Worm (Caenorhabditis elegans) whole organism, late embryonic: ENCODE data around the gene fbxa-153.
"Not testable (repeated sequence)": the region's sequence is repeated elsewhere in the genome, so short reads cannot be mapped to it uniquely, and the experiment has no call there.

Experiments
- C38D4.7 ChIP-seq: fragments of 200-800 bp; sonication (Bioruptor generic); optimal IDR thresholded peaks from 2 replicates; lab custom pipeline; 2018; ENCODE audit warnings: mild to moderate bottlenecking, missing genetic modification characterization, moderate library complexity, missing compliant biosample characterization
- F13H6.1 ChIP-seq: sonication (generic microtip); optimal IDR thresholded peaks from 2 replicates; lab custom pipeline; 2016; ENCODE audit warnings: missing genetic modification characterization, missing compliant biosample characterization
- K02D7.2 ChIP-seq: sonication (generic microtip); optimal IDR thresholded peaks from 2 replicates; lab custom pipeline; 2017; ENCODE audit warnings: mild to moderate bottlenecking, missing genetic modification characterization, missing compliant biosample characterization
- T23F11.4 ChIP-seq: fragments of 200-800 bp; sonication (Bioruptor generic); optimal IDR thresholded peaks from 2 replicates; lab custom pipeline; 2018; ENCODE audit warnings: mild to moderate bottlenecking, missing genetic modification characterization, missing compliant biosample characterization
- Y22D7AL.16 ChIP-seq: sonication (generic microtip); optimal IDR thresholded peaks from 2 replicates; lab custom pipeline; 2016; ENCODE audit warnings: missing genetic modification characterization, missing compliant biosample characterization
- ahr-1 ChIP-seq: sonication (generic microtip); optimal IDR thresholded peaks from 2 replicates; lab custom pipeline; 2016; ENCODE audit warnings: missing genetic modification characterization, missing compliant biosample characterization
- ama-1 ChIP-seq: fragments of 150-350 bp; optimal IDR thresholded peaks from 2 replicates; lab custom pipeline; 2014
- ceh-14 ChIP-seq: sonication (generic microtip); optimal IDR thresholded peaks from 2 replicates; lab custom pipeline; 2016; ENCODE audit warnings: missing genotype, missing genetic modification characterization, missing compliant biosample characterization
- ceh-18 ChIP-seq: sonication (generic microtip); optimal IDR thresholded peaks from 2 replicates; lab custom pipeline; 2016; ENCODE audit warnings: missing genetic modification characterization, missing compliant biosample characterization
- ceh-2 ChIP-seq: sonication (generic microtip); optimal IDR thresholded peaks from 2 replicates; lab custom pipeline; 2016; ENCODE audit warnings: missing genotype, missing genetic modification characterization, missing compliant biosample characterization
- ceh-24 ChIP-seq: sonication (generic microtip); optimal IDR thresholded peaks from 2 replicates; lab custom pipeline; 2016; ENCODE audit warnings: mild to moderate bottlenecking, missing genetic modification characterization, missing compliant biosample characterization
- ceh-34 ChIP-seq: sonication (generic microtip); optimal IDR thresholded peaks from 2 replicates; lab custom pipeline; 2016; ENCODE audit warnings: mild to moderate bottlenecking, missing genetic modification characterization, missing compliant biosample characterization
- ceh-6 ChIP-seq: fragments of 200-800 bp; sonication (Bioruptor generic); optimal IDR thresholded peaks from 2 replicates; lab custom pipeline; 2018; ENCODE audit warnings: mild to moderate bottlenecking, missing genetic modification characterization, missing compliant biosample characterization
- ceh-9 ChIP-seq: sonication (generic microtip); optimal IDR thresholded peaks from 2 replicates; lab custom pipeline; 2016; ENCODE audit warnings: mild to moderate bottlenecking, missing genetic modification characterization, inconsistent platforms, missing compliant biosample characterization
- che-1 ChIP-seq: sonication (generic microtip); optimal IDR thresholded peaks from 2 replicates; lab custom pipeline; 2016; ENCODE audit warnings: mild to moderate bottlenecking, missing genetic modification characterization, missing compliant biosample characterization
- elt-4 ChIP-seq: sonication (generic microtip); optimal IDR thresholded peaks from 2 replicates; lab custom pipeline; 2016; ENCODE audit warnings: missing genetic modification characterization, missing compliant biosample characterization
- ets-4 ChIP-seq: sonication (generic microtip); optimal IDR thresholded peaks from 2 replicates; lab custom pipeline; 2016; ENCODE audit warnings: missing genetic modification characterization, missing compliant biosample characterization
- fkh-10 ChIP-seq: fragments of 150-350 bp; optimal IDR thresholded peaks from 2 replicates; lab custom pipeline; 2014; ENCODE audit warnings: missing biosample characterization, missing genetic modification reagents, missing genetic modification characterization
- gmeb-2 ChIP-seq: sonication (generic microtip); optimal IDR thresholded peaks from 2 replicates; lab custom pipeline; 2016; ENCODE audit warnings: missing genetic modification characterization, inconsistent platforms, missing compliant biosample characterization
- lin-11 ChIP-seq: fragments of 200-800 bp; sonication (Bioruptor generic); optimal IDR thresholded peaks from 2 replicates; lab custom pipeline; 2018; ENCODE audit warnings: mild to moderate bottlenecking, missing genetic modification characterization, missing compliant biosample characterization
- nfya-1 ChIP-seq: sonication (generic microtip); optimal IDR thresholded peaks from 2 replicates; lab custom pipeline; 2017; ENCODE audit warnings: missing genetic modification characterization, mild to moderate bottlenecking, missing compliant biosample characterization, antibody characterized with exemption, moderate library complexity
- npax-4 ChIP-seq: sonication (generic microtip); optimal IDR thresholded peaks from 2 replicates; lab custom pipeline; 2016; ENCODE audit warnings: missing genetic modification characterization, missing compliant biosample characterization
- odd-2 ChIP-seq: sonication (generic microtip); optimal IDR thresholded peaks from 2 replicates; lab custom pipeline; 2017; ENCODE audit warnings: antibody characterized with exemption, mild to moderate bottlenecking, missing genetic modification characterization, missing compliant biosample characterization
- pha-2 ChIP-seq: sonication (generic microtip); optimal IDR thresholded peaks from 2 replicates; lab custom pipeline; 2017; ENCODE audit warnings: mild to moderate bottlenecking, missing genetic modification characterization, missing compliant biosample characterization
- pha-4 ChIP-seq: fragments of 150-350 bp; optimal IDR thresholded peaks from 2 replicates; lab custom pipeline; 2018; ENCODE audit warnings: missing biosample characterization, missing genetic modification reagents, missing genetic modification characterization
- pqm-1 ChIP-seq: sonication (generic microtip); optimal IDR thresholded peaks from 2 replicates; lab custom pipeline; 2016; ENCODE audit warnings: missing genetic modification characterization, missing compliant biosample characterization
- pros-1 ChIP-seq: fragments of 150-350 bp; optimal IDR thresholded peaks from 2 replicates; lab custom pipeline; 2014; ENCODE audit warnings: missing biosample characterization, missing genetic modification reagents, missing genetic modification characterization
- sox-2 ChIP-seq: fragments of 200-800 bp; sonication (Bioruptor generic); IDR thresholded peaks from 2 replicates; pipeline ENCODE4 v1.3.6; 2022; ENCODE audit warnings: missing genetic modification reagents, missing genetic modification characterization, missing compliant biosample characterization
- tbx-7 ChIP-seq: sonication (generic microtip); optimal IDR thresholded peaks from 2 replicates; lab custom pipeline; 2016; ENCODE audit warnings: missing genotype, missing genetic modification characterization, missing compliant biosample characterization
- ttx-3 ChIP-seq: sonication (generic microtip); optimal IDR thresholded peaks from 2 replicates; lab custom pipeline; 2016; ENCODE audit warnings: missing genetic modification reagents, missing genetic modification characterization, missing compliant biosample characterization
- unc-3 ChIP-seq, 2 experiments: fragments of 200-800 bp in 1 of 2; sonication (Bioruptor generic) in 1 of 2; sonication (generic microtip) in 1 of 2; conservative IDR thresholded peaks in 1 of 2; optimal IDR thresholded peaks in 1 of 2; 2 replicates each; pipeline versions ENCODE4 v1.3.6 to Lab custom; 2016 to 2022; ENCODE audit warnings: missing compliant biosample characterization in 2 of 2, missing genetic modification characterization in 2 of 2, missing genetic modification reagents in 1 of 2
- unc-86 ChIP-seq: sonication (generic microtip); optimal IDR thresholded peaks from 2 replicates; lab custom pipeline; 2016; ENCODE audit warnings: missing genetic modification characterization, missing compliant biosample characterization

The fbxa-153 gene

DNA sequence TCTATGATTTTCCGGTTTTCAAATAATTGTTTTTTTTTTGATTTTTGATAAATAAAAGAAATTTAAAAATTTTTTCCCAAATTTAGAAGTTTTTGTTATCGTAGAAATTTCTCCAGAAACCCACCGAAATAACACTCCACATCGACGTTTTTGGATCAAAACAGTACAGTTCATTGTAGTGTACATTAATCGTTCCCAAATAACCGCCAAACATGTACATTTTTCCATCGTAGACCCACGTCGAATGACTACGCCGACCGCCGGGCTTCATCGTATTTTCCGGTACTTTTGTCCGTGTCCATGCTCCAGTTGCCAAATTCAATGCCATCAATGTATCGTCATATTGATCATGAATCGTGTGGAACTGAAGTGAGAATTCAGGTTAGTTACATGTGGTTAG, 43.9 kb upstream of the fbxa-153 start, which contains the start of gene F53E4.2:
Gene F53E4.2 (plus strand): TSS at position 301 of the 400 bp plus-strand sequence.
- TF ChIP-seq T23F11.4 (GFP tag; lab: Kevin White, UChicago) = no peak
- no peak for TF ChIP-seq pqm-1 (tag; lab: Kevin White, UChicago)
- no peak for TF ChIP-seq ahr-1 (tag; lab: Kevin White, UChicago)

DNA sequence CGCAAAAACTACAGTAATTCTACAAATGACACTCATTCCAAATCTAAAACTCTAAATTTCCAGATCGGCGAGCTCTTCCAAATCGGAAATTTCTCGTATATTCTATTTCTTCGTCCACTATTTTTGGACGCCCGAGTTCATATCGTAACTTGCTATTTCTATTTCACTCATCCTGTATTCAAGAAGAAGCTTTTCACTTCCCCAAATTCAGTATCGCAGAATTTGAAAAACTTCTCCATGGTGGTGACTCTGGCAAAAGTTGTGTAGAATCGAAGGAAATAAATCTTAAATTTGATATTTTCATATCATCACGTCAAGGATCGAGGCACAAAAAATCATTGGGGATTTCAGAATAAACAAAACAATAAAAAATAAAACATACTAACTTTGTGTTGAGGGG, 42.0 kb upstream of the fbxa-153 start:
- TF ChIP-seq ceh-9 (no peak), ets-4 (tag; lab: Kevin White, UChicago) (no peak), tbx-7 (no peak), ceh-24 (no peak)

DNA sequence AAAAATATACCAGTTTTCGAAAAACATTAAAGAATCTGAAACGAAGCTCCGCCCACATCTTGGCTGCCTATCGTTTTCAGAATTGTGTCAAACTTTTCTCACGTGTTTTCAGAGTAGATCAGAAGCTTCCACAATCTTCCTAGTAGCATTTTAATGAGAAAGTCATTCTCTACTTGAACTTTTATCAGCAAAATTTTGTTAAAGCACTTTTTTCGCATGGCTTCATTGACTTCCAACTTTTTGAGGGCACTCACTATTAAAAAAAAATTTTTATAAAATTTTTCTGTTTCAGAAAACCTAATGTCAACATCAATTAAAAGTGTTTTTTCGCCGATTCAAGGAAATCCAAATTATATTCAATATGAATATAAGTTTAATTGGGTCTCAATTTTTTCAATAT, 40.0 kb upstream of the fbxa-153 start, which contains the start of gene sru-42:
Gene sru-42 (plus strand): TSS at position 301 of the 400 bp plus-strand sequence.
- TF ChIP-seq lin-11 (tag; lab: Kevin White, UChicago) = no peak
- TF ChIP-seq K02D7.2 (tag; lab: Kevin White, UChicago) = no peak
- TF ChIP-seq tbx-7 = no peak
- no peak for TF ChIP-seq ceh-24
- TF ChIP-seq sox-2 (GFP tag; lab: Robert Waterston, UW) = no peak
- TF ChIP-seq gmeb-2 (tag; lab: Kevin White, UChicago) = no peak
- no peak for TF ChIP-seq ttx-3 (tag; lab: Kevin White, UChicago)
- no peak for TF ChIP-seq nfya-1 (tag; lab: Kevin White, UChicago)

DNA sequence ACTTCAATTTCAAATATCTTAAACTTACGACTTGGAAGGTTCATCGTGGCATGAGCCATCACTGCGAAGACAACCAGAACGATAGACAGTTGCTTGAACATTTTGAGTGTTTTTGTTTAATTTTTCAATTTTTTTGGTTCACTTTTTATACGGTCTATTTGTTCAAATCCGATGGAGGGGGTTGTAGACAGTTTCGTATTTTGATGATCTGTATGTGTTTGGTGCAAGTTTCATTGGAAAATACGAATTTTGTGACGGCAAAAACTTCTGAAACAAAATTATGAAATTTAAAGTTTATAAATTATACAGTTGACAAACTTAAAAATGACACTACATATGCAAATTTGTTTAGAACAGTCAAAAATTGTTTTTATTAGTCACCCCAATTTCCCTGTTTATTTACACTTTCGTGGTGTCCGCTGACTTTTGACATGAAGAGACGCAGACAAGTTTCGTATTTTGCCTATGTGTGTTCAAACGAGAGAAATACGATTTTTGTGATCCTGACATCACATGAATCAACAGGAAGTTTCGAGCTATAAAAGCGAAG, 37.4 kb upstream of the fbxa-153 start, which contains the start of the genes C55A1.7 and C55A1.6:
Gene C55A1.7 (minus strand): TSS at position 101 of the 550 bp plus-strand sequence.
Gene C55A1.6 (plus strand): TSS at position 500 of the 550 bp plus-strand sequence.
- TF ChIP-seq pros-1 (tag; lab: Kevin White, UChicago); ama-1; ceh-2 (tag; lab: Kevin White, UChicago): not testable (repeated sequence)

DNA sequence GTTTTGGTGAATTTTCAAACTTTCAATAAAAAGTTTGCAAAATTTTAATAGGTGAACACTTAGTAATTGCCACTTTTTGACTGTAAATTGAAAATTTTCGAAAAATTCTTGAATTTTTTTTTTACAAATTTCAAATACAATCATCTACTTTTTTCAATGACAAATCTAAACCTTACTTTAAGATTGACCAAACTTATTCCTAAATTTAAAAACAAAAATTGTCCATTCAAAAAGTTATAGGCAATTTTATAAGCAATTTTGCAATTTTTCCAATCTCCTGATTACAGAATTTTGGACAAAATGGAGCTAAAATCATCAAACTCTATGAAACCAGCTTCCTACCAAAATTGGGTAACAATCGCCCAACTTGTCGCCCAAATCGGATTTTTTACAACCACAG, 34.4 kb upstream of the fbxa-153 start, which contains the start of gene str-23:
Gene str-23 (plus strand): TSS at position 301 of the 400 bp plus-strand sequence.
- no peak for TF ChIP-seq pha-4 (tag; lab: Kevin White, UChicago)
- TF ChIP-seq ceh-6 (GFP tag; lab: Kevin White, UChicago) = no peak
- TF ChIP-seq npax-4 (tag; lab: Kevin White, UChicago) = no peak
- no peak for TF ChIP-seq ceh-18 (tag; lab: Kevin White, UChicago)
- no peak for TF ChIP-seq tbx-7
- no peak for TF ChIP-seq ets-4 (tag; lab: Kevin White, UChicago)
- no peak for TF ChIP-seq C38D4.7 (GFP tag; lab: Kevin White, UChicago)
- no peak for TF ChIP-seq unc-3 (GFP tag; conservative IDR thresholded peaks at IDR 0.05; lab: Robert Waterston, UW)
- TF ChIP-seq unc-3 (tag; optimal IDR thresholded peaks at IDR 0.05; lab: Kevin White, UChicago) = no peak
- no peak for TF ChIP-seq pha-2 (tag; lab: Kevin White, UChicago)
- TF ChIP-seq pros-1 (tag; lab: Kevin White, UChicago) = no peak
- TF ChIP-seq unc-86 (tag; lab: Kevin White, UChicago) = no peak
- TF ChIP-seq odd-2 = no peak
- TF ChIP-seq ceh-2 (tag; lab: Kevin White, UChicago) = no peak
- TF ChIP-seq fkh-10 (GFP tag; lab: Kevin White, UChicago) = no peak
- TF ChIP-seq elt-4 (tag; lab: Kevin White, UChicago) = no peak
- TF ChIP-seq ceh-14 (tag; lab: Kevin White, UChicago) = no peak
- no peak for TF ChIP-seq che-1
- no peak for TF ChIP-seq pqm-1 (tag; lab: Kevin White, UChicago)
- no peak for TF ChIP-seq F13H6.1
- no peak for TF ChIP-seq ceh-9

DNA sequence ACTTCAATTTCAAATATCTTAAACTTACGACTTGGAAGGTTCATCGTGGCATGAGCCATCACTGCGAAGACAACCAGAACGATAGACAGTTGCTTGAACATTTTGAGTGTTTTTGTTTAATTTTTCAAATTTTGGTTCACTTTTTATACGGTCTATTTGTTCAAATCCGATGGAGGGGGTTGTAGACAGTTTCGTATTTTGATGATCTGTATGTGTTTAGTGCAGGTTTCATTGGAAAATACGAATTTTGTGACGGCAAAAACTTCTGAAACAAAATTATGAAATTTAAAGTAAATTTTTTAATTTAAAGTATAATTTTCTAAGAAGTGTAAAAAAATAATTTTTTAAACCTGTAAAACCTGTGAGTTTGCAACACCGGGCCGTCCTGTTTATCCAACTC, 33.0 kb upstream of the fbxa-153 start, which contains the start of gene C55A1.4:
Gene C55A1.4 (minus strand): TSS at position 101 of the 400 bp plus-strand sequence.
- not testable (repeated sequence) for TF ChIP-seq Y22D7AL.16, ceh-34, lin-11 (tag; lab: Kevin White, UChicago)
- TF ChIP-seq, all 69 proteins: peak for 0; not testable (repeated sequence) for 69
